Fruit fly (Drosophila melanogaster) whole organism, embryonic: ENCODE measurements around the gene CG15403.

ENCODE experiments used
- BEAF-32 ChIP-seq: fragments of 200-800 bp; sonication (Bioruptor generic); optimal IDR thresholded peaks from 3 replicates; lab custom pipeline; 2017; ENCODE audit warnings: missing biosample characterization, missing genetic modification characterization, mild to moderate bottlenecking, moderate library complexity, missing genetic modification reagents
- CG10654 ChIP-seq: fragments of 200-800 bp; sonication (Bioruptor generic); optimal IDR thresholded peaks from 2 replicates; lab custom pipeline; 2016; ENCODE audit warnings: missing biosample characterization, missing genetic modification characterization
- CG12071 ChIP-seq: fragments of 200-800 bp; sonication (Bioruptor generic); optimal IDR thresholded peaks from 3 replicates; lab custom pipeline; 2018; ENCODE audit warnings: missing biosample characterization, mild to moderate bottlenecking, missing genetic modification characterization
- CG13287 ChIP-seq: fragments of 200-800 bp; sonication (Bioruptor generic); IDR thresholded peaks from 2 replicates; pipeline ENCODE4 v1.3.6; 2022; ENCODE audit warnings: missing biosample characterization, missing genetic modification characterization; ENCODE audit not compliant: partially characterized antibody
- CG13424 ChIP-seq: fragments of 200-800 bp; sonication (Bioruptor generic); optimal IDR thresholded peaks from 2 replicates; lab custom pipeline; 2019; ENCODE audit warnings: missing biosample characterization, mild to moderate bottlenecking, missing genetic modification characterization, moderate library complexity
- CG17186 ChIP-seq: fragments of 200-800 bp; sonication (Bioruptor generic); optimal IDR thresholded peaks from 3 replicates; lab custom pipeline; 2017; ENCODE audit warnings: missing biosample characterization, missing genetic modification reagents, missing genetic modification characterization
- CG17385 ChIP-seq: fragments of 200-800 bp; sonication (Bioruptor generic); optimal IDR thresholded peaks from 3 replicates; lab custom pipeline; 2018; ENCODE audit warnings: missing biosample characterization, mild to moderate bottlenecking, missing genetic modification characterization
- CG18262 ChIP-seq: fragments of 200-800 bp; optimal IDR thresholded peaks from 3 replicates; lab custom pipeline; 2019; ENCODE audit warnings: missing biosample characterization, mild to moderate bottlenecking, missing genetic modification characterization, moderate library complexity
- CG2202 ChIP-seq: fragments of 200-800 bp; sonication (Bioruptor generic); optimal IDR thresholded peaks from 2 replicates; lab custom pipeline; 2018; ENCODE audit warnings: missing biosample characterization, mild to moderate bottlenecking, missing genetic modification characterization
- CG30020 ChIP-seq: fragments of 200-800 bp; optimal IDR thresholded peaks from 2 replicates; lab custom pipeline; 2019; ENCODE audit warnings: missing biosample characterization, mild to moderate bottlenecking, missing genetic modification characterization, moderate library complexity
- CG3838 ChIP-seq: fragments of 200-800 bp; sonication (Bioruptor generic); optimal IDR thresholded peaks from 3 replicates; lab custom pipeline; 2016; ENCODE audit warnings: missing biosample characterization, missing genetic modification characterization
- CG4404 ChIP-seq: fragments of 200-800 bp; sonication (Bioruptor generic); IDR thresholded peaks from 2 replicates; pipeline ENCODE4 v1.3.6; 2022; ENCODE audit warnings: missing biosample characterization, missing genetic modification characterization
- CG4617 ChIP-seq: fragments of 200-800 bp; sonication (Bioruptor generic); optimal IDR thresholded peaks from 3 replicates; lab custom pipeline; 2016; ENCODE audit warnings: missing biosample characterization, missing genetic modification characterization, borderline replicate concordance
- CG4854 ChIP-seq: fragments of 200-800 bp; sonication (Bioruptor generic); optimal IDR thresholded peaks from 2 replicates; lab custom pipeline; 2016; ENCODE audit warnings: missing biosample characterization, missing genetic modification characterization, inconsistent platforms
- CG7271 ChIP-seq: fragments of 200-800 bp; sonication (Bioruptor generic); optimal IDR thresholded peaks from 2 replicates; lab custom pipeline; 2018; ENCODE audit warnings: missing biosample characterization, mild to moderate bottlenecking, missing genetic modification characterization, moderate library complexity
- CG7786 ChIP-seq: fragments of 200-800 bp; sonication (Bioruptor generic); optimal IDR thresholded peaks from 2 replicates; lab custom pipeline; 2016; ENCODE audit warnings: missing biosample characterization, missing genetic modification characterization
- CG7987 ChIP-seq: fragments of 200-800 bp; sonication (Bioruptor generic); optimal IDR thresholded peaks from 2 replicates; lab custom pipeline; 2018; ENCODE audit warnings: missing biosample characterization, mild to moderate bottlenecking, missing genetic modification characterization, moderate library complexity
- CG8924 ChIP-seq: fragments of 200-800 bp; optimal IDR thresholded peaks from 3 replicates; lab custom pipeline; 2019; ENCODE audit warnings: missing biosample characterization, mild to moderate bottlenecking, missing genetic modification characterization, moderate library complexity
- CG9437 ChIP-seq: fragments of 200-800 bp; sonication (Bioruptor generic); optimal IDR thresholded peaks from 2 replicates; lab custom pipeline; 2018; ENCODE audit warnings: missing biosample characterization, mild to moderate bottlenecking, missing genetic modification characterization
- CG9727 ChIP-seq: fragments of 200-800 bp; sonication (Bioruptor generic); optimal IDR thresholded peaks from 3 replicates; lab custom pipeline; 2017; ENCODE audit warnings: missing biosample characterization, mild to moderate bottlenecking, missing genetic modification characterization
- CHES-1-like ChIP-seq: fragments of 200-800 bp; sonication (Bioruptor generic); optimal IDR thresholded peaks from 2 replicates; lab custom pipeline; 2016; ENCODE audit warnings: missing biosample characterization, missing genetic modification characterization
- Dbx ChIP-seq: fragments of 200-800 bp; sonication (Bioruptor generic); IDR thresholded peaks from 3 replicates; pipeline ENCODE4 v1.3.6; 2022; ENCODE audit warnings: missing biosample characterization, missing genetic modification characterization
- Dfd ChIP-seq, 2 experiments: fragments of >200 bp; optimal IDR thresholded peaks; 2 replicates each; lab custom pipeline; 2017; ENCODE audit warnings: missing biosample characterization in 2 of 2, missing genetic modification characterization in 2 of 2
- E2f2 ChIP-seq: fragments of 200-800 bp; sonication (Bioruptor generic); IDR thresholded peaks from 2 replicates; pipeline ENCODE4 v1.3.6; 2022; ENCODE audit warnings: missing biosample characterization, missing genetic modification characterization
- Fer2 ChIP-seq: fragments of 200-800 bp; sonication (Bioruptor generic); optimal IDR thresholded peaks from 2 replicates; lab custom pipeline; 2018; ENCODE audit warnings: missing biosample characterization, mild to moderate bottlenecking, missing genetic modification characterization, moderate library complexity
- Gsc ChIP-seq: fragments of 200-800 bp; sonication (Bioruptor generic); IDR thresholded peaks from 2 replicates; pipeline ENCODE4 v1.3.6; 2022; ENCODE audit warnings: missing biosample characterization, missing genetic modification characterization
- Gug ChIP-seq: fragments of 200-800 bp; sonication (Bioruptor generic); IDR thresholded peaks from 4 replicates; pipeline ENCODE4 v1.3.6; 2022; ENCODE audit warnings: missing biosample characterization, missing genetic modification characterization
- Hand ChIP-seq: fragments of 200-800 bp; sonication (Bioruptor generic); optimal IDR thresholded peaks from 2 replicates; lab custom pipeline; 2017; ENCODE audit warnings: mild to moderate bottlenecking, missing biosample characterization, missing genetic modification reagents, missing genetic modification characterization
- Lpt ChIP-seq: fragments of >200 bp; optimal IDR thresholded peaks from 2 replicates; lab custom pipeline; 2018; ENCODE audit warnings: missing biosample characterization, missing genetic modification characterization
- MTF-1 ChIP-seq: fragments of 200-800 bp; sonication (Bioruptor generic); optimal IDR thresholded peaks from 2 replicates; lab custom pipeline; 2018; ENCODE audit warnings: missing biosample characterization, mild to moderate bottlenecking, missing genetic modification characterization, borderline replicate concordance
- NFAT ChIP-seq: fragments of 200-800 bp; sonication (Bioruptor generic); IDR thresholded peaks from 2 replicates; pipeline ENCODE4 v1.3.6; 2022; ENCODE audit warnings: missing biosample characterization, missing genetic modification characterization
- Nf-YB ChIP-seq: fragments of 200-800 bp; sonication (Bioruptor generic); optimal IDR thresholded peaks from 3 replicates; lab custom pipeline; 2019; ENCODE audit warnings: missing biosample characterization, mild to moderate bottlenecking, missing genetic modification characterization, moderate library complexity
- TFAM ChIP-seq: fragments of 200-800 bp; sonication (Bioruptor generic); optimal IDR thresholded peaks from 2 replicates; lab custom pipeline; 2017; ENCODE audit warnings: missing biosample characterization, missing genetic modification characterization, inconsistent platforms
- amos ChIP-seq: fragments of 200-800 bp; sonication (Bioruptor generic); IDR thresholded peaks from 2 replicates; pipeline ENCODE4 v1.3.6; 2022; ENCODE audit warnings: missing biosample characterization, missing genetic modification characterization; ENCODE audit not compliant: partially characterized antibody
- ash1 ChIP-seq: fragments of 200-800 bp; sonication (Bioruptor generic); optimal IDR thresholded peaks from 2 replicates; lab custom pipeline; 2018; ENCODE audit warnings: missing biosample characterization, mild to moderate bottlenecking, missing genetic modification characterization
- br ChIP-seq: fragments of >200 bp; optimal IDR thresholded peaks from 2 replicates; lab custom pipeline; 2017
- cwo ChIP-seq: fragments of 200-800 bp; sonication (Bioruptor generic); optimal IDR thresholded peaks from 3 replicates; lab custom pipeline; 2017; ENCODE audit warnings: missing biosample characterization, missing genetic modification characterization, mild to moderate bottlenecking, moderate library complexity, missing genetic modification reagents
- dpn ChIP-seq, 2 experiments: fragments of 200-800 bp; sonication (Bioruptor generic); optimal IDR thresholded peaks; 3 replicates each; lab custom pipeline; 2016; ENCODE audit warnings: missing biosample characterization in 2 of 2, missing genetic modification characterization in 2 of 2
- ewg ChIP-seq: fragments of 200-800 bp; sonication (Bioruptor generic); optimal IDR thresholded peaks from 3 replicates; lab custom pipeline; 2017; ENCODE audit warnings: mild to moderate bottlenecking, missing biosample characterization, missing genetic modification reagents, missing genetic modification characterization
- gce ChIP-seq: fragments of 200-800 bp; sonication (Bioruptor generic); IDR thresholded peaks from 3 replicates; pipeline ENCODE4 v1.3.6; 2022; ENCODE audit warnings: missing biosample characterization, missing genetic modification characterization
- gfzf ChIP-seq: fragments of 200-800 bp; sonication (Bioruptor generic); optimal IDR thresholded peaks from 2 replicates; lab custom pipeline; 2016; ENCODE audit warnings: missing biosample characterization, mild to moderate bottlenecking, missing genetic modification characterization, moderate library complexity
- klu ChIP-seq: fragments of 200-800 bp; sonication (Bioruptor generic); IDR thresholded peaks from 2 replicates; pipeline ENCODE4 v1.3.6; 2022; ENCODE audit warnings: missing biosample characterization, missing genetic modification characterization
- lov ChIP-seq, 2 experiments: fragments of 200-800 bp in 1 of 2; fragments of >200 bp in 1 of 2; sonication (Bioruptor generic) in 1 of 2; IDR thresholded peaks in 1 of 2; optimal IDR thresholded peaks in 1 of 2; 2 replicates in 1 of 2; 3 replicates in 1 of 2; pipeline versions ENCODE4 v1.3.6 to Lab custom; 2017 to 2022; ENCODE audit warnings: missing biosample characterization in 1 of 2, missing genetic modification characterization in 1 of 2
- maf-S ChIP-seq: fragments of 200-800 bp; sonication (Bioruptor generic); optimal IDR thresholded peaks from 2 replicates; lab custom pipeline; 2016; ENCODE audit warnings: missing biosample characterization, missing genetic modification characterization
- oc ChIP-seq: fragments of 200-800 bp; sonication (Bioruptor generic); optimal IDR thresholded peaks from 2 replicates; lab custom pipeline; 2018; ENCODE audit warnings: missing biosample characterization, mild to moderate bottlenecking, missing genetic modification characterization, moderate library complexity
- otp ChIP-seq: fragments of 200-800 bp; sonication (Bioruptor generic); IDR thresholded peaks from 3 replicates; pipeline ENCODE4, ENCODE4 v1.3.6; 2022; ENCODE audit warnings: missing biosample characterization, missing genetic modification characterization
- psq ChIP-seq: fragments of 200-800 bp; sonication (Bioruptor generic); optimal IDR thresholded peaks from 2 replicates; lab custom pipeline; 2017; ENCODE audit warnings: missing biosample characterization, missing genetic modification characterization
- salm ChIP-seq: fragments of 200-800 bp; sonication (Bioruptor generic); optimal IDR thresholded peaks from 2 replicates; lab custom pipeline; 2018; ENCODE audit warnings: missing biosample characterization, mild to moderate bottlenecking, missing genetic modification characterization
- sob ChIP-seq: fragments of 200-800 bp; sonication (Bioruptor generic); IDR thresholded peaks from 2 replicates; pipeline ENCODE4 v1.3.6; 2022; ENCODE audit warnings: missing biosample characterization, missing genetic modification characterization

The CG15403 gene

DNA sequence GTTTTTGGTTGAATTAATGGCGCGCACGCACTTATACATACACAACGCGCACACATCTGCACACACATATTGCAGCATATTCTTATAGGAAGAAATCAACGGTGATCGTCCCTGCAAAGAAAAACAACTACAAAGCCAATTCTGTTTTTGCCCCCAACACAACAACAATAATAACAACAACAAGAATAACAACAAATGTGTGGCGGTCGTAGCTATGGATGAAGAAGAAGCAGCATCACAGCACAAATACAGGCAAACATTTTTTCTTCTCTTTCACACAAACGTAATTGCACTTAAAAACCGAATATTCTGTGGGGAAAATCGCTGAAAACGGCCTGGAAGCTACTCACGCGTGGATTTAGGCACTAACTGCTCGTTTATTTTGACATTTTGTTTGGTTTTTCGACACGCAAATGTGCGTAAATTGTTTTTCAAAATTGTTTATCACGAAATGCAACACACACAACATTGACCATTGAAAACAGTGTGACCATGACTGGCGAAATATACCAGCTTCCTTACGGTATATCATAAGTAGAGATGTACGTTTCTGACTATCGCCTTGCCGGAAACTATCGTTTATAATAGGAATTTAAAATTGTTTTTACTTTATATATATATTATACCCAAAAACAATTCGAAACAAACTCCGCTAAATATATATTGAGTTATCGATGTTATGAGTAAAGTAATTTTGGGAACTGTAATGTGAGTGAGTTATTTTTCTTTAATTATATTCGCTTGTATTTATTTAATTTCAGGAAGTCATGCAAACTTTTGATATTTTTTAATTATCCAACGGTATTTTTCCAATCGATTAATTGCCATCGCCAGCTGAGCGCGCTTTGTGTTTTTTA is 30.9 kb downstream of the CG15403 start, which contains the start of the genes Mad and gkt (continued):
- TF ChIP-seq CG13424 (tag; lab: Kevin White, UChicago) (no peak), CG3838 (GFP tag; lab: Kevin White, UChicago) (peak; percentile 73), ewg (GFP tag; lab: Kevin White, UChicago) (no peak), CG17385 (peak; percentile 96), cwo (no peak), CG12071 (GFP tag; lab: Kevin White, UChicago) (no peak), sob (GFP tag; lab: Robert Waterston, UW) (no peak), NFAT (GFP tag; lab: Robert Waterston, UW) (no peak), CG10654 (no peak), klu (GFP tag; lab: Robert Waterston, UW) (no peak), otp (no peak), Dbx (no peak), CG7987 (GFP tag; lab: Kevin White, UChicago) (no peak), Gsc (no peak), Fer2 (tag; lab: Kevin White, UChicago) (no peak), E2f2 (GFP tag; lab: Robert Waterston, UW) (peak; percentile 47), CG17186 (GFP tag; lab: Kevin White, UChicago) (peak; percentile 16), ash1 (no peak), maf-S (GFP tag; lab: Kevin White, UChicago) (no peak), MTF-1 (GFP tag; lab: Kevin White, UChicago) (no peak), Lpt (GFP tag; lab: Kevin White, UChicago) (no peak), CHES-1-like (GFP tag; lab: Kevin White, UChicago) (no peak), TFAM (GFP tag; lab: Kevin White, UChicago) (no peak), br (lab: Kevin White, UChicago) (no peak), salm (tag; lab: Kevin White, UChicago) (no peak), CG8924 (tag; lab: Kevin White, UChicago) (peak; percentile 35), amos (GFP tag; lab: Robert Waterston, UW) (peak; percentile 48), BEAF-32 (GFP tag; lab: Kevin White, UChicago) (peak; percentile 63), Gug (GFP tag; lab: Robert Waterston, UW) (no peak), CG2202 (tag; lab: Kevin White, UChicago) (no peak), CG9727 (GFP tag; lab: Kevin White, UChicago) (no peak), CG9437 (no peak), Hand (no peak), dpn (GFP tag; optimal IDR thresholded peaks at IDR 0.05; lab: Kevin White, UChicago) (no peak), CG7786 (GFP tag; lab: Kevin White, UChicago) (no peak), CG13287 (peak; percentile 47; the same call in 1 of the 2 replicates), gce (GFP tag; lab: Robert Waterston, UW) (no peak), oc (tag; lab: Kevin White, UChicago) (no peak), Dfd (GFP tag; optimal IDR thresholded peaks at IDR 0.05; lab: Kevin White, UChicago) (no peak), CG18262 (tag; lab: Kevin White, UChicago) (no peak), lov (optimal IDR thresholded peaks at IDR 0.05; lab: Kevin White, UChicago) (no peak), lov (GFP tag; IDR thresholded peaks at IDR 0.05; lab: Robert Waterston, UW) (no peak), psq (GFP tag; lab: Kevin White, UChicago) (no peak), CG4854 (no peak), Nf-YB (GFP tag; lab: Kevin White, UChicago) (no peak), gfzf (GFP tag; lab: Kevin White, UChicago) (peak; percentile 47), CG4617 (peak; percentile 36), CG7271 (tag; lab: Kevin White, UChicago) (no peak), CG30020 (tag; lab: Kevin White, UChicago) (peak; percentile 20), CG4404 (GFP tag; lab: Robert Waterston, UW) (no peak)
